Fruit fly (Drosophila melanogaster): ENCODE results near the gene CG9962.

Gene CG9962

dm6 chr2L:2606725-2607124 lies 40.8 kb downstream of the CG9962 start:
- TF ChIP-seq CTCF (optimal IDR thresholded peaks at IDR 0.05), result no peak
- TF ChIP-seq CG8478 (optimal IDR thresholded peaks at IDR 0.05), result no peak

All from S2 (cell line).